Worm (Caenorhabditis elegans) whole organism, L4 larva: Measurements from ENCODE around the gene nxf-2.

Source experiments
- F10B5.3 ChIP-seq: sonication (generic microtip); optimal IDR thresholded peaks from 2 replicates; lab custom pipeline; 2016; ENCODE audit warnings: mild to moderate bottlenecking, missing genetic modification characterization, missing compliant biosample characterization
- F26F4.8 ChIP-seq: fragments of 200-800 bp; sonication (Bioruptor generic); conservative IDR thresholded peaks from 2 replicates; pipeline ENCODE4 v1.3.6; 2022; ENCODE audit warnings: missing genetic modification characterization, missing compliant biosample characterization
- T20F7.1 ChIP-seq: fragments of 200-800 bp; sonication (Bioruptor generic); optimal IDR thresholded peaks from 2 replicates; lab custom pipeline; 2018; ENCODE audit warnings: mild to moderate bottlenecking, missing genetic modification characterization, missing compliant biosample characterization
- Y105C5A.15 ChIP-seq: fragments of 200-800 bp; sonication (Bioruptor generic); IDR thresholded peaks from 2 replicates; pipeline ENCODE4 v1.3.6; 2022; ENCODE audit warnings: missing genetic modification characterization, missing compliant biosample characterization
- Y48G9A.11 ChIP-seq: fragments of 200-800 bp; sonication (Bioruptor generic); IDR thresholded peaks from 2 replicates; pipeline ENCODE4 v1.3.6; 2022; ENCODE audit warnings: missing genetic modification reagents, missing genetic modification characterization, missing compliant biosample characterization
- Y75B8A.6 ChIP-seq: fragments of 200-800 bp; sonication (Bioruptor generic); IDR thresholded peaks from 2 replicates; pipeline ENCODE4 v1.3.6; 2022; ENCODE audit warnings: missing genetic modification reagents, missing genetic modification characterization, missing compliant biosample characterization
- aha-1 ChIP-seq: fragments of 150-350 bp; peaks from one replicate; lab custom pipeline; 2014; ENCODE audit warnings: missing biosample characterization, missing genetic modification characterization
- aly-2 ChIP-seq: sonication (generic microtip); optimal IDR thresholded peaks from 2 replicates; lab custom pipeline; 2018; ENCODE audit warnings: missing biosample characterization, missing genetic modification characterization
- ama-1 ChIP-seq: fragments of 150-350 bp; optimal IDR thresholded peaks from 2 replicates; lab custom pipeline; 2014; ENCODE audit warnings: inconsistent platforms, mixed read lengths
- arid-1 ChIP-seq: fragments of 200-800 bp; sonication (Bioruptor generic); conservative IDR thresholded peaks from 2 replicates; pipeline ENCODE4 v1.3.6; 2022; ENCODE audit warnings: missing genetic modification reagents, missing genetic modification characterization, missing compliant biosample characterization
- attf-4 ChIP-seq: sonication (generic microtip); optimal IDR thresholded peaks from 3 replicates; lab custom pipeline; 2017; ENCODE audit warnings: missing biosample characterization, missing genetic modification characterization
- ceh-28 ChIP-seq: fragments of 150-350 bp; optimal IDR thresholded peaks from 2 replicates; lab custom pipeline; 2014; ENCODE audit warnings: missing biosample characterization, missing genetic modification reagents, missing genetic modification characterization
- ceh-32 ChIP-seq: sonication (generic microtip); optimal IDR thresholded peaks from 2 replicates; lab custom pipeline; 2016; ENCODE audit warnings: mild to moderate bottlenecking, missing genetic modification characterization, missing compliant biosample characterization; ENCODE audit not compliant: poor library complexity
- ceh-82 ChIP-seq: sonication (generic microtip); optimal IDR thresholded peaks from 2 replicates; lab custom pipeline; 2017; ENCODE audit warnings: missing biosample characterization, missing genetic modification characterization
- ces-1 ChIP-seq: fragments of 150-350 bp; sonication (generic microtip); optimal IDR thresholded peaks from 4 replicates; lab custom pipeline; 2014; ENCODE audit warnings: missing biosample characterization, missing genetic modification reagents, missing genetic modification characterization
- daf-12 ChIP-seq: fragments of 150-350 bp; optimal IDR thresholded peaks from 2 replicates; lab custom pipeline; 2014; ENCODE audit warnings: missing biosample characterization, missing genetic modification reagents, missing genetic modification characterization
- daf-16 ChIP-seq, 3 experiments: sonication (generic microtip); optimal IDR thresholded peaks; 2 replicates each; lab custom pipeline; 2016 to 2017; ENCODE audit warnings: missing genetic modification characterization in 3 of 3, missing genetic modification reagents in 3 of 3, mild to moderate bottlenecking in 2 of 3, missing compliant biosample characterization in 2 of 3, missing biosample characterization in 1 of 3, moderate library complexity in 1 of 3
- daf-19 ChIP-seq: fragments of 200-800 bp; sonication (Bioruptor generic); conservative IDR thresholded peaks from 2 replicates; pipeline ENCODE4 v1.3.6; 2022; ENCODE audit warnings: missing genetic modification characterization, missing compliant biosample characterization
- daf-8 ChIP-seq: fragments of 200-800 bp; sonication (Bioruptor generic); IDR thresholded peaks from 2 replicates; pipeline ENCODE4 v1.3.6; 2022; ENCODE audit warnings: missing genetic modification characterization, missing compliant biosample characterization
- fkh-10 ChIP-seq: fragments of 150-350 bp; optimal IDR thresholded peaks from 2 replicates; lab custom pipeline; 2014; ENCODE audit warnings: missing biosample characterization, missing genetic modification reagents, missing genetic modification characterization
- lim-7 ChIP-seq: fragments of 200-800 bp; sonication (Bioruptor generic); IDR thresholded peaks from 2 replicates; pipeline ENCODE4 v1.3.6; 2022; ENCODE audit warnings: missing genetic modification characterization, missing compliant biosample characterization
- lin-1 ChIP-seq: fragments of 200-800 bp; sonication (Bioruptor generic); IDR thresholded peaks from 2 replicates; pipeline ENCODE4 v1.3.6; 2022; ENCODE audit warnings: missing genetic modification reagents, missing genetic modification characterization, missing compliant biosample characterization
- lin-38 ChIP-seq: fragments of 200-800 bp; sonication (Bioruptor generic); IDR thresholded peaks from 2 replicates; pipeline ENCODE4 v1.3.6; 2022; ENCODE audit warnings: missing genetic modification reagents, missing genetic modification characterization, missing compliant biosample characterization
- lin-39 ChIP-seq: fragments of 150-350 bp; optimal IDR thresholded peaks from 2 replicates; lab custom pipeline; 2014; ENCODE audit warnings: missing biosample characterization, missing genetic modification reagents, missing genetic modification characterization
- lsy-2 ChIP-seq, 2 experiments: fragments of 150-350 bp in 1 of 2; sonication (generic microtip) in 1 of 2; optimal IDR thresholded peaks; 2 replicates each; lab custom pipeline; 2014 to 2017; ENCODE audit warnings: missing biosample characterization in 2 of 2, missing genetic modification characterization in 2 of 2
- mdl-1 ChIP-seq, 2 experiments: fragments of 150-350 bp in 1 of 2; sonication (generic microtip) in 1 of 2; optimal IDR thresholded peaks; 2 replicates each; lab custom pipeline; 2014 to 2017; ENCODE audit warnings: missing biosample characterization in 2 of 2, missing genetic modification characterization in 2 of 2
- mdt-29 ChIP-seq: fragments of 200-800 bp; sonication (Bioruptor generic); IDR thresholded peaks from 2 replicates; pipeline ENCODE4 v1.3.6; 2022; ENCODE audit warnings: missing genetic modification reagents, missing genetic modification characterization, missing compliant biosample characterization
- mes-2 ChIP-seq: sonication (generic microtip); optimal IDR thresholded peaks from 2 replicates; lab custom pipeline; 2016; ENCODE audit warnings: missing genotype, mild to moderate bottlenecking, missing genetic modification characterization, missing compliant biosample characterization; ENCODE audit not compliant: poor library complexity, severe bottlenecking
- mxl-3 ChIP-seq: fragments of 200-800 bp; sonication (Bioruptor generic); optimal IDR thresholded peaks from 2 replicates; lab custom pipeline; 2018; ENCODE audit warnings: mild to moderate bottlenecking, missing genetic modification characterization, missing compliant biosample characterization
- nhr-102 ChIP-seq: sonication (generic microtip); optimal IDR thresholded peaks from 2 replicates; lab custom pipeline; 2016; ENCODE audit warnings: mild to moderate bottlenecking, missing genetic modification characterization, moderate library complexity, missing compliant biosample characterization
- nhr-237 ChIP-seq: sonication (generic microtip); optimal IDR thresholded peaks from 2 replicates; lab custom pipeline; 2017; ENCODE audit warnings: missing biosample characterization, missing genetic modification characterization
- nhr-28 ChIP-seq: fragments of 150-350 bp; optimal IDR thresholded peaks from 2 replicates; lab custom pipeline; 2014; ENCODE audit warnings: missing biosample characterization, missing genetic modification characterization
- nhr-76 ChIP-seq: fragments of 150-350 bp; optimal IDR thresholded peaks from 2 replicates; lab custom pipeline; 2014; ENCODE audit warnings: missing biosample characterization, missing genetic modification characterization
- pha-4 ChIP-seq, 2 experiments: fragments of 150-350 bp in 1 of 2; fragments of 200-800 bp in 1 of 2; sonication (Bioruptor generic) in 1 of 2; IDR thresholded peaks in 1 of 2; optimal IDR thresholded peaks in 1 of 2; 2 replicates each; pipeline versions ENCODE4 v1.3.6 to Lab custom; 2014 to 2022; ENCODE audit warnings: missing genetic modification characterization in 2 of 2, missing genetic modification reagents in 2 of 2, missing biosample characterization in 1 of 2, missing compliant biosample characterization in 1 of 2
- pqm-1 ChIP-seq: sonication (generic microtip); optimal IDR thresholded peaks from 2 replicates; lab custom pipeline; 2017; ENCODE audit warnings: missing biosample characterization, missing genetic modification characterization
- tag-97 ChIP-seq: fragments of 200-800 bp; sonication (Bioruptor generic); IDR thresholded peaks from 2 replicates; pipeline ENCODE4 v1.3.6; 2022; ENCODE audit warnings: missing genetic modification characterization, missing compliant biosample characterization
- tra-1 ChIP-seq: fragments of 200-800 bp; sonication (Bioruptor generic); IDR thresholded peaks from 2 replicates; pipeline ENCODE4 v1.3.6; 2022; ENCODE audit warnings: missing genetic modification reagents, missing genetic modification characterization, missing compliant biosample characterization
- unc-39 ChIP-seq: sonication (generic microtip); optimal IDR thresholded peaks from 2 replicates; lab custom pipeline; 2017; ENCODE audit warnings: missing biosample characterization, missing genetic modification characterization
- unc-62 ChIP-seq, 3 experiments: fragments of 150-350 bp in 1 of 3; sonication (generic microtip); optimal IDR thresholded peaks in 2 of 3; peaks in 1 of 3; 1 replicate in 1 of 3; 2 replicates in 2 of 3; lab custom pipeline; 2014 to 2017; ENCODE audit warnings: missing biosample characterization in 3 of 3, missing genetic modification characterization in 3 of 3, missing genetic modification reagents in 3 of 3, missing genotype in 1 of 3
- zfp-3 ChIP-seq: fragments of 200-800 bp; sonication (Bioruptor generic); conservative IDR thresholded peaks from 2 replicates; pipeline ENCODE4 v1.3.6; 2022; ENCODE audit warnings: missing genetic modification reagents, missing genetic modification characterization, missing compliant biosample characterization
- zip-2 ChIP-seq: fragments of 150-350 bp; optimal IDR thresholded peaks from 2 replicates; lab custom pipeline; 2014; ENCODE audit warnings: missing biosample characterization, missing genetic modification characterization
- ztf-11 ChIP-seq: fragments of 150-350 bp; optimal IDR thresholded peaks from 2 replicates; lab custom pipeline; 2014; ENCODE audit warnings: missing biosample characterization, missing genetic modification characterization
- ztf-7 ChIP-seq: fragments of 150-350 bp; optimal IDR thresholded peaks from 2 replicates; lab custom pipeline; 2014; ENCODE audit warnings: missing biosample characterization, missing genetic modification characterization

nxf-2 gene

ce11 chrV:14414032-14414431 is 3.6 kb downstream of the nxf-2 start (continued):
- TF ChIP-seq nhr-237 (tag; lab: Kevin White, UChicago) (no peak), F26F4.8 (no peak), mdt-29 (GFP tag; lab: Robert Waterston, UW) (no peak), nhr-76 (tag; lab: Kevin White, UChicago) (no peak), lin-1 (no peak), daf-8 (no peak), mdl-1 (tag; optimal IDR thresholded peaks at IDR 0.05; lab: Kevin White, UChicago) (no peak), nhr-102 (tag; lab: Kevin White, UChicago) (no peak), zip-2 (tag; lab: Kevin White, UChicago) (no peak), tag-97 (GFP tag; lab: Robert Waterston, UW) (no peak), lsy-2 (tag; optimal IDR thresholded peaks at IDR 0.05; lab: Kevin White, UChicago) (no peak), T20F7.1 (GFP tag; lab: Kevin White, UChicago) (no peak), fkh-10 (GFP tag; lab: Kevin White, UChicago) (no peak), Y75B8A.6 (no peak), ztf-11 (tag; lab: Kevin White, UChicago) (no peak), unc-62 (GFP tag; optimal IDR thresholded peaks at IDR 0.05 in 1 of 2; lab: Kevin White, UChicago) (no peak), unc-62 (tag; optimal IDR thresholded peaks at IDR 0.05; lab: Kevin White, UChicago) (no peak), aha-1 (no peak), Y48G9A.11 (GFP tag; lab: Robert Waterston, UW) (no peak), aly-2 (tag; lab: Kevin White, UChicago) (no peak), nhr-28 (tag; lab: Kevin White, UChicago) (peak; percentile 55), pqm-1 (peak; percentile 81), mxl-3 (GFP tag; lab: Kevin White, UChicago) (no peak), ceh-32 (tag; lab: Kevin White, UChicago) (no peak), Y105C5A.15 (no peak)

ce11 chrV:14411989-14412388 is 5.6 kb downstream of the nxf-2 start:
- no peak for TF ChIP-seq lin-39 (tag; lab: Kevin White, UChicago)
- TF ChIP-seq mes-2 (tag; lab: Kevin White, UChicago): peak; percentile 35
- 0 out of 2 replicates have a peak, but pooled peaks have one; percentile 40 for TF ChIP-seq arid-1 (GFP tag; lab: Robert Waterston, UW)
- peak; percentile 35; the same call in 1 of the 2 replicates for TF ChIP-seq lin-38 (GFP tag; lab: Robert Waterston, UW)
- TF ChIP-seq F10B5.3: no peak
- 0 out of 2 replicates have a peak, but pooled peaks have one; percentile 45 for TF ChIP-seq lim-7 (GFP tag; lab: Robert Waterston, UW)
- TF ChIP-seq ama-1 (lab: Kevin White, UChicago): peak; percentile 45

ce11 chrV:14409905-14410304 is 7.7 kb downstream of the nxf-2 start:
- TF ChIP-seq attf-4 (tag; lab: Kevin White, UChicago) (no peak), arid-1 (GFP tag; lab: Robert Waterston, UW) (no peak), tag-97 (GFP tag; lab: Robert Waterston, UW) (no peak), nhr-28 (tag; lab: Kevin White, UChicago) (no peak), daf-12 (tag; lab: Kevin White, UChicago) (no peak), daf-19 (GFP tag; lab: Robert Waterston, UW) (no peak), pha-4 (GFP tag; IDR thresholded peaks at IDR 0.05; lab: Robert Waterston, UW) (no peak), pha-4 (tag; optimal IDR thresholded peaks at IDR 0.05; lab: Kevin White, UChicago) (no peak), ces-1 (GFP tag; lab: Kevin White, UChicago) (no peak), ceh-82 (no peak), zip-2 (tag; lab: Kevin White, UChicago) (peak; percentile 39), tra-1 (no peak), ceh-28 (tag; lab: Kevin White, UChicago) (no peak), unc-39 (tag; lab: Kevin White, UChicago) (no peak), ztf-7 (tag; lab: Kevin White, UChicago) (peak; percentile 21), zfp-3 (GFP tag; lab: Robert Waterston, UW) (no peak), daf-16 (GFP tag; optimal IDR thresholded peaks at IDR 0.05; lab: Kevin White, UChicago) (no peak), daf-16 (tag; optimal IDR thresholded peaks at IDR 0.05; lab: Kevin White, UChicago) (peak; percentile 86), Y75B8A.6 (no peak)
